Worm (Caenorhabditis elegans) whole organism, L1 larva: ENCODE results near the gene K11H12.10.
A peak's percentile ranks its signal among the peaks of the same experiment; 100 is the strongest.

Experiments
- C04F5.9 ChIP-seq: sonication (generic microtip); optimal IDR thresholded peaks from 2 replicates; lab custom pipeline; 2016; ENCODE audit warnings: missing genetic modification characterization, missing compliant biosample characterization
- C34B4.2 ChIP-seq: sonication (generic microtip); optimal IDR thresholded peaks from 2 replicates; lab custom pipeline; 2017; ENCODE audit warnings: mild to moderate bottlenecking, missing genetic modification characterization, missing compliant biosample characterization
- F16B12.6 ChIP-seq: fragments of 150-350 bp; optimal IDR thresholded peaks from 2 replicates; lab custom pipeline; 2014; ENCODE audit warnings: missing biosample characterization, missing genetic modification characterization
- aha-1 ChIP-seq: fragments of 150-350 bp; optimal IDR thresholded peaks from 2 replicates; lab custom pipeline; 2014; ENCODE audit warnings: missing biosample characterization, missing genetic modification characterization
- alr-1 ChIP-seq: fragments of 200-800 bp; sonication (Bioruptor generic); optimal IDR thresholded peaks from 2 replicates; lab custom pipeline; 2018; ENCODE audit warnings: borderline replicate concordance, mild to moderate bottlenecking, missing genetic modification characterization, missing compliant biosample characterization
- ama-1 ChIP-seq: fragments of 150-350 bp; optimal IDR thresholded peaks from 2 replicates; lab custom pipeline; 2014
- blmp-1 ChIP-seq: fragments of 150-350 bp; optimal IDR thresholded peaks from 2 replicates; lab custom pipeline; 2014; ENCODE audit warnings: missing biosample characterization, missing genetic modification characterization
- ceh-82 ChIP-seq, 3 experiments: fragments of 150-350 bp in 1 of 3; sonication (generic microtip) in 2 of 3; optimal IDR thresholded peaks; 2 replicates each; lab custom pipeline; 2014 to 2017; ENCODE audit warnings: missing biosample characterization in 3 of 3, missing genetic modification characterization in 3 of 3
- efl-1 ChIP-seq, 4 experiments: fragments of 150-350 bp; optimal IDR thresholded peaks in 3 of 4; peaks in 1 of 4; 1 replicate in 1 of 4; 2 replicates in 3 of 4; lab custom pipeline; 2014; ENCODE audit warnings: missing biosample characterization in 2 of 4, missing genetic modification characterization in 2 of 4, missing genetic modification reagents in 2 of 4
- egl-13 ChIP-seq: sonication (generic microtip); optimal IDR thresholded peaks from 2 replicates; lab custom pipeline; 2016; ENCODE audit warnings: missing genotype, missing genetic modification reagents, missing genetic modification characterization, missing compliant biosample characterization
- elt-2 ChIP-seq: sonication (generic microtip); optimal IDR thresholded peaks from 2 replicates; lab custom pipeline; 2016; ENCODE audit warnings: missing genetic modification characterization, mild to moderate bottlenecking, inconsistent platforms, missing compliant biosample characterization, missing genetic modification reagents
- elt-3 ChIP-seq, 6 experiments: fragments of 150-350 bp in 1 of 6; sonication (generic microtip); optimal IDR thresholded peaks; 2 replicates each; lab custom pipeline; 2017 to 2018; ENCODE audit warnings: missing biosample characterization in 6 of 6, missing genetic modification characterization in 6 of 6, inconsistent platforms in 1 of 6
- ets-5 ChIP-seq: fragments of 200-800 bp; sonication (Bioruptor generic); IDR thresholded peaks from 2 replicates; pipeline ENCODE4 v1.3.6; 2022; ENCODE audit warnings: missing genetic modification characterization, missing compliant biosample characterization
- grh-1 ChIP-seq: fragments of 200-800 bp; sonication (Bioruptor generic); IDR thresholded peaks from 2 replicates; pipeline ENCODE4 v1.3.6; 2022; ENCODE audit warnings: missing genetic modification reagents, missing genetic modification characterization, missing compliant biosample characterization
- hlh-4 ChIP-seq: sonication (generic microtip); optimal IDR thresholded peaks from 2 replicates; lab custom pipeline; 2016; ENCODE audit warnings: mild to moderate bottlenecking, missing genetic modification characterization, missing compliant biosample characterization
- hpl-2 ChIP-seq: fragments of 150-350 bp; optimal IDR thresholded peaks from 2 replicates; lab custom pipeline; 2014; ENCODE audit warnings: missing biosample characterization, missing genetic modification reagents, missing genetic modification characterization
- irx-1 ChIP-seq: sonication (generic microtip); optimal IDR thresholded peaks from 2 replicates; lab custom pipeline; 2016; ENCODE audit warnings: missing genetic modification characterization, missing compliant biosample characterization
- isw-1 ChIP-seq: fragments of 200-800 bp; sonication (Bioruptor generic); IDR thresholded peaks from 2 replicates; pipeline ENCODE4 v1.3.6; 2022; ENCODE audit warnings: missing genetic modification characterization, missing compliant biosample characterization
- jun-1 ChIP-seq: fragments of 150-350 bp; optimal IDR thresholded peaks from 2 replicates; lab custom pipeline; 2014; ENCODE audit warnings: missing biosample characterization, missing genetic modification reagents, missing genetic modification characterization
- lin-13 ChIP-seq: fragments of 150-350 bp; optimal IDR thresholded peaks from 2 replicates; lab custom pipeline; 2014; ENCODE audit warnings: missing biosample characterization, missing genetic modification reagents, missing genetic modification characterization
- lin-14 ChIP-seq: fragments of 200-800 bp; sonication (Bioruptor generic); optimal IDR thresholded peaks from 2 replicates; lab custom pipeline; 2018; ENCODE audit warnings: mild to moderate bottlenecking, missing genetic modification characterization, moderate library complexity, missing compliant biosample characterization
- lin-15B ChIP-seq: fragments of 150-350 bp; sonication (generic microtip); optimal IDR thresholded peaks from 3 replicates; lab custom pipeline; 2014; ENCODE audit warnings: missing biosample characterization, missing genetic modification characterization
- lin-39 ChIP-seq: fragments of 150-350 bp; optimal IDR thresholded peaks from 2 replicates; lab custom pipeline; 2014; ENCODE audit warnings: missing biosample characterization, missing genetic modification reagents, missing genetic modification characterization
- lir-3 ChIP-seq: sonication (generic microtip); optimal IDR thresholded peaks from 2 replicates; lab custom pipeline; 2016; ENCODE audit warnings: mild to moderate bottlenecking, missing genetic modification characterization, moderate library complexity, missing compliant biosample characterization; ENCODE audit not compliant: poor library complexity
- lsy-2 ChIP-seq, 2 experiments: fragments of 150-350 bp; optimal IDR thresholded peaks; 2 replicates each; lab custom pipeline; 2014; ENCODE audit warnings: missing biosample characterization in 2 of 2, missing genetic modification characterization in 2 of 2
- mdl-1 ChIP-seq, 2 experiments: fragments of 150-350 bp; optimal IDR thresholded peaks; 2 replicates each; lab custom pipeline; 2014 to 2017; ENCODE audit warnings: missing biosample characterization in 2 of 2, missing genetic modification characterization in 2 of 2, inconsistent platforms in 1 of 2
- mef-2 ChIP-seq: fragments of 150-350 bp; optimal IDR thresholded peaks from 2 replicates; lab custom pipeline; 2014; ENCODE audit warnings: missing biosample characterization, missing genetic modification characterization
- mep-1 ChIP-seq: fragments of 150-350 bp; optimal IDR thresholded peaks from 2 replicates; lab custom pipeline; 2014; ENCODE audit warnings: missing biosample characterization, missing genetic modification characterization
- nhr-12 ChIP-seq: sonication (generic microtip); optimal IDR thresholded peaks from 2 replicates; lab custom pipeline; 2017; ENCODE audit warnings: missing biosample characterization, missing genetic modification characterization
- nhr-19 ChIP-seq: fragments of 200-800 bp; sonication (Bioruptor generic); conservative IDR thresholded peaks from 2 replicates; pipeline ENCODE4 v1.3.6; 2022; ENCODE audit warnings: missing genetic modification characterization, missing compliant biosample characterization
- nhr-28 ChIP-seq: fragments of 150-350 bp; optimal IDR thresholded peaks from 2 replicates; lab custom pipeline; 2014; ENCODE audit warnings: missing biosample characterization, missing genetic modification characterization
- nhr-47 ChIP-seq: sonication (generic microtip); optimal IDR thresholded peaks from 2 replicates; lab custom pipeline; 2016; ENCODE audit warnings: mild to moderate bottlenecking, missing genetic modification characterization, moderate library complexity, missing compliant biosample characterization
- nhr-71 ChIP-seq: sonication (generic microtip); optimal IDR thresholded peaks from 2 replicates; lab custom pipeline; 2016; ENCODE audit warnings: mild to moderate bottlenecking, missing genetic modification characterization, moderate library complexity, missing compliant biosample characterization
- nhr-77 ChIP-seq: fragments of 150-350 bp; optimal IDR thresholded peaks from 2 replicates; lab custom pipeline; 2014; ENCODE audit warnings: missing biosample characterization, missing genetic modification characterization
- nhr-85 ChIP-seq: sonication (generic microtip); peaks from one replicate; lab custom pipeline; 2016; ENCODE audit warnings: missing genetic modification characterization, inconsistent platforms, missing compliant biosample characterization
- pag-3 ChIP-seq: sonication (generic microtip); optimal IDR thresholded peaks from 2 replicates; lab custom pipeline; 2017; ENCODE audit warnings: missing genetic modification characterization, mild to moderate bottlenecking, missing compliant biosample characterization, antibody characterized with exemption, borderline replicate concordance; ENCODE audit not compliant: insufficient read depth
- sptf-1 ChIP-seq: fragments of 150-350 bp; optimal IDR thresholded peaks from 2 replicates; lab custom pipeline; 2014; ENCODE audit warnings: missing biosample characterization, missing genetic modification characterization
- swsn-7 ChIP-seq: sonication (generic microtip); optimal IDR thresholded peaks from 2 replicates; lab custom pipeline; 2016; ENCODE audit warnings: missing genetic modification characterization, missing compliant biosample characterization
- tbx-2 ChIP-seq: sonication (generic microtip); optimal IDR thresholded peaks from 2 replicates; lab custom pipeline; 2016; ENCODE audit warnings: missing genetic modification characterization, missing compliant biosample characterization
- tlp-1 ChIP-seq: fragments of 150-350 bp; optimal IDR thresholded peaks from 2 replicates; lab custom pipeline; 2014; ENCODE audit warnings: missing biosample characterization, missing genetic modification characterization
- unc-130 ChIP-seq: fragments of 150-350 bp; optimal IDR thresholded peaks from 2 replicates; lab custom pipeline; 2017; ENCODE audit warnings: missing biosample characterization, missing genetic modification characterization, inconsistent platforms
- unc-30 ChIP-seq: sonication (generic microtip); optimal IDR thresholded peaks from 2 replicates; lab custom pipeline; 2017; ENCODE audit warnings: missing biosample characterization, missing genetic modification characterization
- unc-98 ChIP-seq: fragments of 200-800 bp; sonication (Bioruptor generic); IDR thresholded peaks from 2 replicates; pipeline ENCODE4 v1.3.6; 2022; ENCODE audit warnings: missing genetic modification characterization, missing compliant biosample characterization
- vab-15 ChIP-seq: sonication (generic microtip); optimal IDR thresholded peaks from 2 replicates; lab custom pipeline; 2017; ENCODE audit warnings: missing genotype, mild to moderate bottlenecking, missing genetic modification characterization, missing compliant biosample characterization
- zag-1 ChIP-seq: fragments of 150-350 bp; optimal IDR thresholded peaks from 2 replicates; lab custom pipeline; 2014; ENCODE audit warnings: missing biosample characterization, missing genetic modification characterization
- ztf-4 ChIP-seq: fragments of 150-350 bp; optimal IDR thresholded peaks from 2 replicates; lab custom pipeline; 2014; ENCODE audit warnings: missing biosample characterization, missing genetic modification characterization

The K11H12.10 gene

ce11 chrIV:654526-655440 is 21.1 kb upstream of the K11H12.10 start, which contains the start of the genes rpl-15 and K11H12.8 (continued):
- peak; percentile 100 for TF ChIP-seq swsn-7 (tag; lab: Kevin White, UChicago)

- TF ChIP-seq unc-98, result no peak
- no peak for TF ChIP-seq jun-1 (tag; lab: Kevin White, UChicago)
- no peak for TF ChIP-seq nhr-77 (tag; lab: Kevin White, UChicago)
- no peak for TF ChIP-seq efl-1 (optimal IDR thresholded peaks at IDR 0.05; lab: Kevin White, UChicago)
- TF ChIP-seq efl-1 (GFP tag; optimal IDR thresholded peaks at IDR 0.05 in 1 of 2; lab: Kevin White, UChicago), result no peak
Observed at ce11 chrIV:657046-657445, 18.8 kb upstream of the K11H12.10 start.

- TF ChIP-seq pag-3 (tag; lab: Kevin White, UChicago) (no peak), lin-14 (GFP tag; lab: Kevin White, UChicago) (peak; percentile 74), jun-1 (tag; lab: Kevin White, UChicago) (no peak), nhr-19 (GFP tag; lab: Robert Waterston, UW) (peak; percentile 83), blmp-1 (tag; lab: Kevin White, UChicago) (no peak), aha-1 (no peak), mdl-1 (tag; optimal IDR thresholded peaks at IDR 0.05; lab: Kevin White, UChicago) (peak in 1 of 2 experiments; percentile 52), mef-2 (tag; lab: Kevin White, UChicago) (no peak), nhr-71 (peak; percentile 90), irx-1 (peak; percentile 40), unc-30 (tag; lab: Kevin White, UChicago) (no peak), isw-1 (GFP tag; lab: Robert Waterston, UW) (peak; percentile 21; the same call in 1 of the 2 replicates), C34B4.2 (tag; lab: Kevin White, UChicago) (no peak), lin-39 (tag; lab: Kevin White, UChicago) (peak; percentile 53), ztf-4 (peak; percentile 49), ets-5 (GFP tag; lab: Robert Waterston, UW) (no peak), lsy-2 (tag; optimal IDR thresholded peaks at IDR 0.05; lab: Kevin White, UChicago) (peak; percentile 86 to 88), unc-130 (tag; lab: Kevin White, UChicago) (peak; percentile 27), ceh-82 (tag; optimal IDR thresholded peaks at IDR 0.05; lab: Kevin White, UChicago) (peak; percentile 56 to 77 (median 59)), mep-1 (peak; percentile 65), elt-2 (no peak), lin-13 (peak; percentile 58), egl-13 (tag; lab: Kevin White, UChicago) (peak; percentile 7), lir-3 (tag; lab: Kevin White, UChicago) (peak; percentile 53), ama-1 (lab: Kevin White, UChicago) (peak; percentile 68), vab-15 (tag; lab: Kevin White, UChicago) (no peak), zag-1 (tag; lab: Kevin White, UChicago) (no peak), lin-15B (tag; lab: Kevin White, UChicago) (peak; percentile 22), nhr-12 (tag; lab: Kevin White, UChicago) (no peak), grh-1 (peak; percentile 70), hpl-2 (GFP tag; lab: Kevin White, UChicago) (no peak), unc-98 (peak; percentile 54; the same call in 1 of the 2 replicates), elt-3 (tag; optimal IDR thresholded peaks at IDR 0.05; lab: Kevin White, UChicago) (peak in 1 of 6 experiments; percentile 22), alr-1 (tag; lab: Kevin White, UChicago) (no peak), nhr-85 (tag; lab: Kevin White, UChicago) (peak; percentile 80), C04F5.9 (peak; percentile 59), F16B12.6 (tag; lab: Kevin White, UChicago) (peak; percentile 27), swsn-7 (tag; lab: Kevin White, UChicago) (peak; percentile 88), nhr-28 (tag; lab: Kevin White, UChicago) (no peak), tbx-2 (tag; lab: Kevin White, UChicago) (peak; percentile 61), hlh-4 (tag; lab: Kevin White, UChicago) (no peak), sptf-1 (tag; lab: Kevin White, UChicago) (no peak), tlp-1 (tag; lab: Kevin White, UChicago) (no peak), nhr-47 (tag; lab: Kevin White, UChicago) (peak; percentile 89)
Observed at ce11 chrIV:657932-658331, 17.9 kb upstream of the K11H12.10 start.
